Worm (Caenorhabditis elegans) whole organism, L4 larva: ENCODE results near the gene ubxn-4.

Experiments
- hif-1 ChIP-seq, 2 experiments: sonication (generic microtip); optimal IDR thresholded peaks; 2 replicates each; lab custom pipeline; 2016 to 2017; ENCODE audit warnings: missing compliant biosample characterization in 2 of 2, missing genetic modification characterization in 2 of 2, missing genetic modification reagents in 2 of 2, missing genotype in 2 of 2, mild to moderate bottlenecking in 1 of 2
- rbr-2 ChIP-seq: sonication (generic microtip); optimal IDR thresholded peaks from 2 replicates; lab custom pipeline; 2016; ENCODE audit warnings: missing genotype, missing genetic modification characterization, missing compliant biosample characterization

DNA sequence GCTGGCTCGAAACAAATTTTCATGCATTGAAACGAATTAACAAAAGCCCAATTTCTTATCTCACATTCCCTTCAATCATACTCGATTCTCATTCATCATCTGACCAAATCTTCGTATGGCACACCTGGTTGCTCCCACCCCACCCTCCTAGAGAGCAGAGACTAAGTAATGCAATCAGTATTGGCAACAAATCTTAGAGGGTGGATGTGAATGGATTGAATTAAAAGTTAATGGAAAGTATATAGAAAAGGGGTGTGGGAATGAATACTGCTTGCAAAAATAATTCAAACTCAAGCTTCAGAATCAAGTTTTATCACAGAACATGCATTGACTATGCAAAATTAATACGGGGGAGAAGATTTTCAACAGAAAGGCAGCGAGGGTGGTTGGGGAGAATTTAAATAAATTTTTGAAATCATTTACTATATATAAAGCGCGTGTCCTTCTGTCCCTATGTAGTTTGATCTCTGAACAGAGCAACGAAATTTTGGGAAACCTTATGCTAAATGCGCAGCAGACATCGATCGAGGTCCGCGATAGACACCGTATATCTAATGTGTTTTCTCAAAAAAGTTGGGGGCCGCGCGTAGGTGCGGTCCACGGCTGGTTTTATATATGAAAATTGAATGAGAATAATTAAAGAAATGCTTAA lies 32.5 kb upstream of the ubxn-4 start:
- TF ChIP-seq rbr-2: no peak
- TF ChIP-seq hif-1 (tag; optimal IDR thresholded peaks at IDR 0.05; lab: Kevin White, UChicago): no peak
